Fruit fly (Drosophila melanogaster) whole organism, embryonic: ENCODE data around the gene MED14.

ENCODE experiments used
- CG10209 ChIP-seq: fragments of 200-800 bp; sonication (Bioruptor generic); optimal IDR thresholded peaks from 3 replicates; lab custom pipeline; 2017; ENCODE audit warnings: missing biosample characterization, mild to moderate bottlenecking, missing genetic modification characterization, missing genetic modification reagents
- CG11085 ChIP-seq: fragments of 200-800 bp; sonication (Bioruptor generic); IDR thresholded peaks from 2 replicates; pipeline ENCODE4 v1.3.6; 2022; ENCODE audit warnings: missing biosample characterization, missing genetic modification characterization
- CG1233 ChIP-seq: fragments of 200-800 bp; sonication (Bioruptor generic); optimal IDR thresholded peaks from 4 replicates; lab custom pipeline; 2018; ENCODE audit warnings: missing biosample characterization, mild to moderate bottlenecking, missing genetic modification characterization
- CG12769 ChIP-seq: fragments of 200-800 bp; sonication (Bioruptor generic); optimal IDR thresholded peaks from 2 replicates; lab custom pipeline; 2019; ENCODE audit warnings: missing biosample characterization, mild to moderate bottlenecking, missing genetic modification characterization, moderate library complexity
- CG13123 ChIP-seq: fragments of 200-800 bp; sonication (Bioruptor generic); optimal IDR thresholded peaks from 2 replicates; lab custom pipeline; 2016; ENCODE audit warnings: missing biosample characterization, missing genetic modification characterization
- CG13624 ChIP-seq: fragments of 200-800 bp; sonication (Bioruptor generic); optimal IDR thresholded peaks from 2 replicates; lab custom pipeline; 2016; ENCODE audit warnings: missing biosample characterization, missing genetic modification characterization
- CG15269 ChIP-seq: fragments of 200-800 bp; sonication (Bioruptor generic); optimal IDR thresholded peaks from 2 replicates; lab custom pipeline; 2018; ENCODE audit warnings: missing biosample characterization, mild to moderate bottlenecking, missing genetic modification characterization, moderate library complexity
- CG16863 ChIP-seq: fragments of 200-800 bp; sonication (Bioruptor generic); optimal IDR thresholded peaks from 3 replicates; lab custom pipeline; 2016; ENCODE audit warnings: missing biosample characterization, missing genetic modification characterization
- CG2120 ChIP-seq: fragments of 200-800 bp; sonication (Bioruptor generic); optimal IDR thresholded peaks from 3 replicates; lab custom pipeline; 2016; ENCODE audit warnings: missing biosample characterization, missing genetic modification characterization
- CG5245 ChIP-seq: fragments of 200-800 bp; sonication (Bioruptor generic); optimal IDR thresholded peaks from 3 replicates; lab custom pipeline; 2016; ENCODE audit warnings: missing biosample characterization, missing genetic modification characterization
- CG6813 ChIP-seq: fragments of 200-800 bp; sonication (Bioruptor generic); optimal IDR thresholded peaks from 2 replicates; lab custom pipeline; 2017; ENCODE audit warnings: missing biosample characterization, missing genetic modification characterization, mild to moderate bottlenecking, moderate library complexity, missing genetic modification reagents
- CG8290 ChIP-seq, 3 experiments: fragments of 200-800 bp; sonication (Bioruptor generic); optimal IDR thresholded peaks; 2 replicates each; lab custom pipeline; 2016 to 2019; ENCODE audit warnings: missing biosample characterization in 3 of 3, missing genetic modification characterization in 3 of 3, mild to moderate bottlenecking in 2 of 3, moderate library complexity in 1 of 3
- CG9817 ChIP-seq: fragments of 200-800 bp; sonication (Bioruptor generic); optimal IDR thresholded peaks from 2 replicates; lab custom pipeline; 2018; ENCODE audit warnings: missing biosample characterization, mild to moderate bottlenecking, missing genetic modification characterization, moderate library complexity
- Dfd ChIP-seq, 2 experiments: fragments of >200 bp; optimal IDR thresholded peaks; 2 replicates each; lab custom pipeline; 2017; ENCODE audit warnings: missing biosample characterization in 2 of 2, missing genetic modification characterization in 2 of 2
- Dip3 ChIP-seq: fragments of 200-800 bp; sonication (Bioruptor generic); optimal IDR thresholded peaks from 3 replicates; lab custom pipeline; 2016; ENCODE audit warnings: missing biosample characterization, missing genetic modification characterization
- Dll ChIP-seq: fragments of 200-800 bp; sonication (Bioruptor generic); IDR thresholded peaks from 4 replicates; pipeline ENCODE4 v1.3.6; 2022; ENCODE audit warnings: missing biosample characterization, missing genetic modification characterization; ENCODE audit not compliant: partially characterized antibody
- Dref ChIP-seq: fragments of 200-800 bp; sonication (Bioruptor generic); IDR thresholded peaks from 2 replicates; pipeline ENCODE4 v1.3.6; 2022; ENCODE audit warnings: missing biosample characterization, missing genetic modification characterization
- Ets65A ChIP-seq: fragments of 200-800 bp; sonication (Bioruptor generic); peaks from one replicate; lab custom pipeline; 2016; ENCODE audit warnings: missing biosample characterization, missing genetic modification characterization
- GATAe ChIP-seq: fragments of 200-800 bp; sonication (Bioruptor generic); conservative IDR thresholded peaks from 2 replicates; pipeline ENCODE4 v1.3.6; 2022; ENCODE audit warnings: missing biosample characterization, missing genetic modification characterization
- HHEX ChIP-seq: fragments of 200-800 bp; sonication (Bioruptor generic); optimal IDR thresholded peaks from 3 replicates; lab custom pipeline; 2017; ENCODE audit warnings: missing biosample characterization, mild to moderate bottlenecking, missing genetic modification characterization, missing genetic modification reagents
- Hey ChIP-seq: fragments of 200-800 bp; sonication (Bioruptor generic); optimal IDR thresholded peaks from 3 replicates; lab custom pipeline; 2018; ENCODE audit warnings: missing biosample characterization, mild to moderate bottlenecking, missing genetic modification characterization
- HmgD ChIP-seq: fragments of 200-800 bp; sonication (Bioruptor generic); optimal IDR thresholded peaks from 3 replicates; lab custom pipeline; 2016; ENCODE audit warnings: missing biosample characterization, missing genetic modification characterization
- Meics ChIP-seq: fragments of 200-800 bp; sonication (Bioruptor generic); optimal IDR thresholded peaks from 2 replicates; lab custom pipeline; 2017; ENCODE audit warnings: missing biosample characterization, mild to moderate bottlenecking, missing genetic modification characterization
- Myb ChIP-seq: fragments of 200-800 bp; sonication (Bioruptor generic); optimal IDR thresholded peaks from 2 replicates; lab custom pipeline; 2016; ENCODE audit warnings: missing biosample characterization, missing genetic modification characterization
- NFAT ChIP-seq: fragments of 200-800 bp; sonication (Bioruptor generic); IDR thresholded peaks from 2 replicates; pipeline ENCODE4 v1.3.6; 2022; ENCODE audit warnings: missing biosample characterization, missing genetic modification characterization
- Nf-YA ChIP-seq: fragments of 200-800 bp; sonication (Bioruptor generic); IDR thresholded peaks from 2 replicates; pipeline ENCODE4 v1.3.6; 2022; ENCODE audit warnings: missing biosample characterization, missing genetic modification characterization
- Sox102F ChIP-seq: fragments of 200-800 bp; sonication (Bioruptor generic); optimal IDR thresholded peaks from 2 replicates; lab custom pipeline; 2018; ENCODE audit warnings: missing biosample characterization, mild to moderate bottlenecking, missing genetic modification characterization, moderate library complexity
- Sry-β ChIP-seq: fragments of 200-800 bp; sonication (Bioruptor generic); optimal IDR thresholded peaks from 2 replicates; lab custom pipeline; 2018; ENCODE audit warnings: missing biosample characterization, mild to moderate bottlenecking, missing genetic modification characterization, moderate library complexity
- amos ChIP-seq: fragments of 200-800 bp; sonication (Bioruptor generic); IDR thresholded peaks from 2 replicates; pipeline ENCODE4 v1.3.6; 2022; ENCODE audit warnings: missing biosample characterization, missing genetic modification characterization; ENCODE audit not compliant: partially characterized antibody
- bbx ChIP-seq: fragments of 200-800 bp; sonication (Bioruptor generic); IDR thresholded peaks from 2 replicates; pipeline ENCODE4 v1.3.6; 2022; ENCODE audit warnings: missing biosample characterization, missing genetic modification characterization; ENCODE audit not compliant: partially characterized antibody
- caup ChIP-seq: fragments of 200-800 bp; sonication (Bioruptor generic); optimal IDR thresholded peaks from 3 replicates; lab custom pipeline; 2017; ENCODE audit warnings: missing biosample characterization, mild to moderate bottlenecking, missing genetic modification characterization, moderate library complexity; ENCODE audit not compliant: severe bottlenecking
- ci ChIP-seq: fragments of 200-800 bp; sonication (Bioruptor generic); IDR thresholded peaks from 3 replicates; pipeline ENCODE4 v1.3.6; 2022; ENCODE audit warnings: missing biosample characterization, missing genetic modification characterization
- croc ChIP-seq: fragments of 200-800 bp; sonication (Bioruptor generic); conservative IDR thresholded peaks from 3 replicates; pipeline ENCODE4 v1.3.6; 2022; ENCODE audit warnings: missing biosample characterization, missing genetic modification characterization
- crol ChIP-seq: fragments of 200-800 bp; sonication (Bioruptor generic); IDR thresholded peaks from 2 replicates; pipeline ENCODE4 v1.3.6; 2022; ENCODE audit warnings: missing biosample characterization, missing genetic modification characterization
- eve ChIP-seq, 2 experiments: fragments of >200 bp; optimal IDR thresholded peaks; 2 replicates each; lab custom pipeline; 2017; ENCODE audit warnings: missing biosample characterization in 2 of 2, missing genetic modification characterization in 2 of 2
- hb ChIP-seq: fragments of 200-800 bp; sonication (Bioruptor generic); IDR thresholded peaks from 3 replicates; pipeline ENCODE4 v1.3.6; 2022; ENCODE audit warnings: missing biosample characterization, missing genetic modification characterization; ENCODE audit not compliant: partially characterized antibody
- inv ChIP-seq: fragments of 200-800 bp; sonication (Bioruptor generic); IDR thresholded peaks from 2 replicates; pipeline ENCODE4 v1.3.6; 2022; ENCODE audit warnings: missing biosample characterization, missing genetic modification characterization; ENCODE audit not compliant: partially characterized antibody
- lilli ChIP-seq: fragments of 200-800 bp; sonication (Bioruptor generic); optimal IDR thresholded peaks from 3 replicates; lab custom pipeline; 2016; ENCODE audit warnings: missing biosample characterization, missing genetic modification characterization
- lola ChIP-seq, 3 experiments: fragments of >200 bp in 2 of 3; fragments of 200-800 bp in 1 of 3; sonication (Bioruptor generic) in 1 of 3; optimal IDR thresholded peaks; 2 replicates each; lab custom pipeline; 2017 to 2019; ENCODE audit warnings: missing biosample characterization in 3 of 3, missing genetic modification characterization in 3 of 3, mild to moderate bottlenecking in 1 of 3, moderate library complexity in 1 of 3
- onecut ChIP-seq: fragments of 200-800 bp; sonication (Bioruptor generic); IDR thresholded peaks from 2 replicates; pipeline ENCODE4 v1.3.6; 2022; ENCODE audit warnings: missing biosample characterization, missing genetic modification characterization
- sens ChIP-seq: fragments of 200-800 bp; sonication (Bioruptor generic); peaks from one replicate; lab custom pipeline; 2016; ENCODE audit warnings: missing biosample characterization, missing genetic modification characterization
- seq ChIP-seq: fragments of 200-800 bp; sonication (Bioruptor generic); IDR thresholded peaks from 2 replicates; pipeline ENCODE4 v1.3.6; 2022; ENCODE audit warnings: missing biosample characterization, missing genetic modification characterization
- slp2 ChIP-seq: fragments of 200-800 bp; sonication (Bioruptor generic); optimal IDR thresholded peaks from 2 replicates; lab custom pipeline; 2016; ENCODE audit warnings: missing biosample characterization, missing genetic modification characterization
- tio ChIP-seq: fragments of 200-800 bp; sonication (Bioruptor generic); optimal IDR thresholded peaks from 2 replicates; lab custom pipeline; 2017; ENCODE audit warnings: missing biosample characterization, missing genetic modification characterization, inconsistent platforms
- vnd ChIP-seq: fragments of 200-800 bp; sonication (Bioruptor generic); IDR thresholded peaks from 3 replicates; pipeline ENCODE4 v1.3.6; 2022; ENCODE audit warnings: missing biosample characterization, missing genetic modification characterization; ENCODE audit not compliant: partially characterized antibody

MED14 gene

dm6 chr3L:548304-549198 is 44.5 kb upstream of the MED14 start (continued):
- TF ChIP-seq crol (GFP tag; lab: Robert Waterston, UW): peak; percentile 74
- TF ChIP-seq CG12769 (tag; lab: Kevin White, UChicago): peak; percentile 11
- TF ChIP-seq Myb (GFP tag; lab: Kevin White, UChicago): peak; percentile 6
- TF ChIP-seq CG9817 (tag; lab: Kevin White, UChicago): peak; percentile 1
- peak; percentile 20 for TF ChIP-seq HHEX (GFP tag; lab: Kevin White, UChicago)
- TF ChIP-seq croc: no peak
- TF ChIP-seq Hey (tag; lab: Kevin White, UChicago): no peak
- 0 out of 2 replicates have a peak, but pooled peaks have one; percentile 11 for TF ChIP-seq Nf-YA (GFP tag; lab: Robert Waterston, UW)
- TF ChIP-seq Sox102F: no peak
- TF ChIP-seq CG8290 (GFP tag; optimal IDR thresholded peaks at IDR 0.05; lab: Kevin White, UChicago): no peak
- TF ChIP-seq CG8290 (tag; optimal IDR thresholded peaks at IDR 0.05; lab: Kevin White, UChicago): peak in 1 of 2 experiments; percentile 25
- no peak for TF ChIP-seq HmgD (GFP tag; lab: Kevin White, UChicago)
- TF ChIP-seq eve (GFP tag; optimal IDR thresholded peaks at IDR 0.05; lab: Kevin White, UChicago): peak in 1 of 2 experiments; percentile 23
- peak; percentile 47 for TF ChIP-seq Dref (GFP tag; lab: Robert Waterston, UW)
- peak; percentile 15 for TF ChIP-seq CG15269 (tag; lab: Kevin White, UChicago)
- TF ChIP-seq lilli (GFP tag; lab: Kevin White, UChicago): no peak
- TF ChIP-seq Sry-β (GFP tag; lab: Kevin White, UChicago): no peak
- TF ChIP-seq NFAT (GFP tag; lab: Robert Waterston, UW): peak; percentile 43; the same call in 1 of the 2 replicates
- peak; percentile 35; the same call in 1 of the 2 replicates for TF ChIP-seq bbx (GFP tag; lab: Robert Waterston, UW)
- TF ChIP-seq CG1233 (GFP tag; lab: Kevin White, UChicago): no peak
- TF ChIP-seq Dfd (GFP tag; optimal IDR thresholded peaks at IDR 0.05; lab: Kevin White, UChicago): no peak
- TF ChIP-seq tio: no peak
- TF ChIP-seq Dip3 (GFP tag; lab: Kevin White, UChicago): no peak
- TF ChIP-seq ci: 0 out of 3 replicates have a peak, but pooled peaks have one; percentile 31
- no peak for TF ChIP-seq vnd (GFP tag; lab: Robert Waterston, UW)
- TF ChIP-seq CG11085: no peak
- peak; percentile 22; the same call in 1 of the 2 replicates for TF ChIP-seq seq (GFP tag; lab: Robert Waterston, UW)
- peak; percentile 89 for TF ChIP-seq GATAe (GFP tag; lab: Robert Waterston, UW)
- no peak for TF ChIP-seq lola (GFP tag; optimal IDR thresholded peaks at IDR 0.05; lab: Kevin White, UChicago)
- TF ChIP-seq caup (GFP tag; lab: Kevin White, UChicago): peak; percentile 12
- TF ChIP-seq CG6813 (GFP tag; lab: Kevin White, UChicago): peak; percentile 34
- TF ChIP-seq CG2120 (GFP tag; lab: Kevin White, UChicago): peak; percentile 28
- TF ChIP-seq CG13123 (GFP tag; lab: Kevin White, UChicago): no peak
- 0 out of 2 replicates have a peak, but pooled peaks have one; percentile 17 for TF ChIP-seq amos (GFP tag; lab: Robert Waterston, UW)
- peak; percentile 73 for TF ChIP-seq sens (GFP tag; lab: Kevin White, UChicago)
- no peak for TF ChIP-seq CG16863 (GFP tag; lab: Kevin White, UChicago)
- TF ChIP-seq CG5245: no peak
- TF ChIP-seq Ets65A (GFP tag; lab: Kevin White, UChicago): no peak
- TF ChIP-seq Meics (GFP tag; lab: Kevin White, UChicago): peak; percentile 37
- TF ChIP-seq hb (GFP tag; lab: Robert Waterston, UW): 0 out of 3 replicates have a peak, but pooled peaks have one; percentile 24
- peak; percentile 42; the same call in 1 of the 4 replicates for TF ChIP-seq Dll (GFP tag; lab: Robert Waterston, UW)
- TF ChIP-seq CG13624 (GFP tag; lab: Kevin White, UChicago): peak; percentile 84
- no peak for TF ChIP-seq inv (GFP tag; lab: Robert Waterston, UW)
- no peak for TF ChIP-seq slp2 (GFP tag; lab: Kevin White, UChicago)
- TF ChIP-seq onecut (GFP tag; lab: Robert Waterston, UW): no peak; the same call in 1 of the 2 replicates
- peak; percentile 10 for TF ChIP-seq CG10209 (GFP tag; lab: Kevin White, UChicago)
